Worm (Caenorhabditis elegans) whole organism, L3 larva: ENCODE data around the gene K02F3.12.

ENCODE experiments used
- R02D3.7 ChIP-seq: fragments of 150-350 bp; optimal IDR thresholded peaks from 2 replicates; lab custom pipeline; 2014; ENCODE audit warnings: missing biosample characterization, missing genetic modification characterization
- ZK546.5 ChIP-seq: sonication (generic microtip); optimal IDR thresholded peaks from 2 replicates; lab custom pipeline; 2017; ENCODE audit warnings: missing biosample characterization, missing genetic modification characterization
- aly-2 ChIP-seq: fragments of 150-350 bp; optimal IDR thresholded peaks from 2 replicates; lab custom pipeline; 2014; ENCODE audit warnings: missing biosample characterization, missing genetic modification characterization
- ama-1 ChIP-seq: fragments of 150-350 bp; optimal IDR thresholded peaks from 2 replicates; lab custom pipeline; 2018
- ceh-16 ChIP-seq: sonication (generic microtip); optimal IDR thresholded peaks from 2 replicates; lab custom pipeline; 2017; ENCODE audit warnings: missing biosample characterization, missing genetic modification characterization
- ceh-28 ChIP-seq: fragments of 150-350 bp; optimal IDR thresholded peaks from 2 replicates; lab custom pipeline; 2014; ENCODE audit warnings: missing biosample characterization, missing genetic modification reagents, missing genetic modification characterization
- ceh-82 ChIP-seq: fragments of 150-350 bp; optimal IDR thresholded peaks from 2 replicates; lab custom pipeline; 2014; ENCODE audit warnings: missing biosample characterization, missing genetic modification characterization
- ceh-9 ChIP-seq: sonication (generic microtip); optimal IDR thresholded peaks from 2 replicates; lab custom pipeline; 2018; ENCODE audit warnings: missing biosample characterization, missing genetic modification characterization
- daf-12 ChIP-seq: fragments of 150-350 bp; optimal IDR thresholded peaks from 2 replicates; lab custom pipeline; 2014; ENCODE audit warnings: missing biosample characterization, missing genetic modification reagents, missing genetic modification characterization
- egl-27 ChIP-seq: sonication (generic microtip); optimal IDR thresholded peaks from 4 replicates; lab custom pipeline; 2017; ENCODE audit warnings: missing biosample characterization, missing genetic modification reagents, missing genetic modification characterization
- egl-5 ChIP-seq: fragments of 150-350 bp; optimal IDR thresholded peaks from 2 replicates; lab custom pipeline; 2017; ENCODE audit warnings: missing biosample characterization, missing genetic modification reagents, missing genetic modification characterization, inconsistent platforms
- elt-1 ChIP-seq: fragments of 150-350 bp; optimal IDR thresholded peaks from 2 replicates; lab custom pipeline; 2014; ENCODE audit warnings: missing biosample characterization, missing genetic modification characterization
- elt-2 ChIP-seq: sonication (generic microtip); optimal IDR thresholded peaks from 2 replicates; lab custom pipeline; 2016; ENCODE audit warnings: missing genetic modification reagents, mild to moderate bottlenecking, missing genetic modification characterization, missing compliant biosample characterization
- eor-1 ChIP-seq, 2 experiments: fragments of 150-350 bp; optimal IDR thresholded peaks; 2 replicates each; lab custom pipeline; 2014 to 2018; ENCODE audit warnings: missing biosample characterization in 2 of 2, missing genetic modification characterization in 2 of 2
- fkh-10 ChIP-seq: sonication (generic microtip); optimal IDR thresholded peaks from 2 replicates; lab custom pipeline; 2017; ENCODE audit warnings: missing biosample characterization, missing genetic modification reagents, missing genetic modification characterization
- fkh-2 ChIP-seq: fragments of 150-350 bp; optimal IDR thresholded peaks from 2 replicates; lab custom pipeline; 2014; ENCODE audit warnings: missing biosample characterization, missing genetic modification reagents, missing genetic modification characterization
- fos-1 ChIP-seq: fragments of 150-350 bp; optimal IDR thresholded peaks from 2 replicates; lab custom pipeline; 2014; ENCODE audit warnings: missing biosample characterization, missing genetic modification characterization
- hmg-11 ChIP-seq: sonication (generic microtip); optimal IDR thresholded peaks from 2 replicates; lab custom pipeline; 2016; ENCODE audit warnings: missing genetic modification characterization, missing compliant biosample characterization
- jun-1 ChIP-seq: fragments of 150-350 bp; optimal IDR thresholded peaks from 2 replicates; lab custom pipeline; 2014; ENCODE audit warnings: missing biosample characterization, missing genetic modification reagents, missing genetic modification characterization
- lin-15B ChIP-seq: fragments of 150-350 bp; optimal IDR thresholded peaks from 2 replicates; lab custom pipeline; 2014; ENCODE audit warnings: missing biosample characterization, missing genetic modification characterization
- lsy-12 ChIP-seq: sonication (generic microtip); optimal IDR thresholded peaks from 2 replicates; lab custom pipeline; 2016; ENCODE audit warnings: mild to moderate bottlenecking, missing genetic modification characterization, missing compliant biosample characterization
- mml-1 ChIP-seq: fragments of 150-350 bp; sonication (generic microtip); optimal IDR thresholded peaks from 3 replicates; lab custom pipeline; 2014; ENCODE audit warnings: missing biosample characterization, missing genetic modification characterization
- nfya-1 ChIP-seq: sonication (generic microtip); optimal IDR thresholded peaks from 2 replicates; lab custom pipeline; 2017; ENCODE audit warnings: missing genetic modification characterization, mild to moderate bottlenecking, missing compliant biosample characterization, antibody characterized with exemption, moderate library complexity; ENCODE audit not compliant: insufficient read depth
- nhr-11 ChIP-seq: fragments of 150-350 bp; optimal IDR thresholded peaks from 2 replicates; lab custom pipeline; 2014; ENCODE audit warnings: missing biosample characterization, missing genetic modification characterization
- nhr-12 ChIP-seq: fragments of 150-350 bp; optimal IDR thresholded peaks from 2 replicates; lab custom pipeline; 2014; ENCODE audit warnings: missing biosample characterization, missing genetic modification characterization
- nhr-28 ChIP-seq: fragments of 150-350 bp; optimal IDR thresholded peaks from 2 replicates; lab custom pipeline; 2014; ENCODE audit warnings: missing biosample characterization, missing genetic modification characterization
- nhr-43 ChIP-seq: sonication (generic microtip); optimal IDR thresholded peaks from 2 replicates; lab custom pipeline; 2016; ENCODE audit warnings: mild to moderate bottlenecking, missing genetic modification characterization, missing compliant biosample characterization; ENCODE audit not compliant: poor library complexity, severe bottlenecking
- nhr-67 ChIP-seq: fragments of 150-350 bp; optimal IDR thresholded peaks from 2 replicates; lab custom pipeline; 2014; ENCODE audit warnings: missing biosample characterization, missing genetic modification characterization
- pqm-1 ChIP-seq: fragments of 150-350 bp; optimal IDR thresholded peaks from 2 replicates; lab custom pipeline; 2017; ENCODE audit warnings: missing biosample characterization, missing genetic modification characterization, inconsistent platforms
- skn-1 ChIP-seq: fragments of 150-350 bp; optimal IDR thresholded peaks from 2 replicates; lab custom pipeline; 2014; ENCODE audit warnings: missing biosample characterization, missing genetic modification characterization
- snpc-4 ChIP-seq: fragments of 150-350 bp; optimal IDR thresholded peaks from 2 replicates; lab custom pipeline; 2014; ENCODE audit warnings: missing biosample characterization, missing genetic modification characterization
- tbx-2 ChIP-seq: sonication (generic microtip); optimal IDR thresholded peaks from 2 replicates; lab custom pipeline; 2016; ENCODE audit warnings: mild to moderate bottlenecking, missing genetic modification characterization, missing compliant biosample characterization
- unc-39 ChIP-seq: sonication (generic microtip); optimal IDR thresholded peaks from 4 replicates; lab custom pipeline; 2017; ENCODE audit warnings: missing biosample characterization, missing genetic modification characterization
- unc-62 ChIP-seq: fragments of 150-350 bp; sonication (generic microtip); optimal IDR thresholded peaks from 4 replicates; lab custom pipeline; 2014; ENCODE audit warnings: missing biosample characterization, missing genetic modification reagents, missing genetic modification characterization
- zag-1 ChIP-seq: fragments of 150-350 bp; optimal IDR thresholded peaks from 2 replicates; lab custom pipeline; 2014; ENCODE audit warnings: missing biosample characterization, missing genetic modification characterization
- ztf-4 ChIP-seq: fragments of 150-350 bp; optimal IDR thresholded peaks from 2 replicates; lab custom pipeline; 2014; ENCODE audit warnings: missing biosample characterization, missing genetic modification characterization

The K02F3.12 gene

ce11 chrIII:888983-889549 is 32.7 kb downstream of the K02F3.12 start:
- TF ChIP-seq nfya-1 (tag; lab: Kevin White, UChicago) (peak; percentile 19), elt-1 (no peak)

ce11 chrIII:891014-891413 is 34.7 kb downstream of the K02F3.12 start, which contains the start of gene T24C4.10:
Gene T24C4.10, minus strand, starts transcription at chrIII:891243.
- TF ChIP-seq pqm-1 (tag; lab: Kevin White, UChicago) (peak; percentile 48), R02D3.7 (tag; lab: Kevin White, UChicago) (no peak), elt-2 (tag; lab: Kevin White, UChicago) (peak; percentile 62), nhr-12 (tag; lab: Kevin White, UChicago) (no peak), ztf-4 (no peak)

- TF ChIP-seq unc-39 (tag; lab: Kevin White, UChicago) (no peak), lin-15B (tag; lab: Kevin White, UChicago) (no peak), nfya-1 (tag; lab: Kevin White, UChicago) (no peak), lsy-12 (tag; lab: Kevin White, UChicago) (no peak), tbx-2 (no peak), ZK546.5 (no peak), fos-1 (no peak), ceh-82 (no peak), eor-1 (tag; optimal IDR thresholded peaks at IDR 0.05; lab: Kevin White, UChicago) (no peak)
These were observed 39.2 kb downstream of the K02F3.12 start, which contains the start of the genes ztf-18 and F23H11.2 for ce11 chrIII:895525-895924. Gene ztf-18, minus strand, starts transcription at chrIII:895712. Gene F23H11.2, plus strand, starts transcription at chrIII:895747.

ce11 chrIII:896904-897303 is 40.5 kb downstream of the K02F3.12 start:
- TF ChIP-seq nhr-43 (tag; lab: Kevin White, UChicago) (no peak), ceh-28 (no peak), egl-27 (tag; lab: Kevin White, UChicago) (no peak), nhr-67 (tag; lab: Kevin White, UChicago) (no peak), skn-1 (tag; lab: Kevin White, UChicago) (no peak), eor-1 (tag; optimal IDR thresholded peaks at IDR 0.05; lab: Kevin White, UChicago) (no peak), lsy-12 (tag; lab: Kevin White, UChicago) (no peak), ama-1 (no peak), egl-5 (tag; lab: Kevin White, UChicago) (no peak)

- TF ChIP-seq nfya-1 (tag; lab: Kevin White, UChicago), result no peak
- TF ChIP-seq ceh-28, result no peak
- no peak for TF ChIP-seq snpc-4 (tag; lab: Kevin White, UChicago)
- TF ChIP-seq lsy-12 (tag; lab: Kevin White, UChicago), result no peak
- TF ChIP-seq skn-1 (tag; lab: Kevin White, UChicago), result no peak
- TF ChIP-seq jun-1 (tag; lab: Kevin White, UChicago), result no peak
- no peak for TF ChIP-seq nhr-12 (tag; lab: Kevin White, UChicago)
- no peak for TF ChIP-seq daf-12 (tag; lab: Kevin White, UChicago)
- no peak for TF ChIP-seq unc-62
- no peak for TF ChIP-seq zag-1 (tag; lab: Kevin White, UChicago)
- TF ChIP-seq nhr-28, result no peak
- TF ChIP-seq elt-2 (tag; lab: Kevin White, UChicago), result no peak
- no peak for TF ChIP-seq fkh-10 (GFP tag; lab: Kevin White, UChicago)
- no peak for TF ChIP-seq aly-2
- TF ChIP-seq hmg-11 (tag; lab: Kevin White, UChicago), result no peak
- no peak for TF ChIP-seq ceh-16 (tag; lab: Kevin White, UChicago)
These were observed 43.8 kb downstream of the K02F3.12 start for ce11 chrIII:900134-900533.

- TF ChIP-seq ceh-16 (tag; lab: Kevin White, UChicago), result no peak
- TF ChIP-seq daf-12 (tag; lab: Kevin White, UChicago), result no peak
- TF ChIP-seq ceh-9 (tag; lab: Kevin White, UChicago), result no peak
- TF ChIP-seq unc-62, result no peak
- no peak for TF ChIP-seq nhr-11 (tag; lab: Kevin White, UChicago)
- no peak for TF ChIP-seq ztf-4
- no peak for TF ChIP-seq fos-1
- TF ChIP-seq mml-1 (tag; lab: Kevin White, UChicago), result no peak
- no peak for TF ChIP-seq nhr-67 (tag; lab: Kevin White, UChicago)
- TF ChIP-seq egl-5 (tag; lab: Kevin White, UChicago), result no peak
- no peak for TF ChIP-seq elt-1
- no peak for TF ChIP-seq skn-1 (tag; lab: Kevin White, UChicago)
- no peak for TF ChIP-seq fkh-2
- no peak for TF ChIP-seq unc-39 (tag; lab: Kevin White, UChicago)
- TF ChIP-seq nhr-43 (tag; lab: Kevin White, UChicago), result no peak
- TF ChIP-seq eor-1 (tag; optimal IDR thresholded peaks at IDR 0.05; lab: Kevin White, UChicago), result no peak
These were observed 44.8 kb downstream of the K02F3.12 start, which contains the start of gene sucl-2 for ce11 chrIII:901148-901547. Gene sucl-2, minus strand, starts transcription at chrIII:901412.
